Fruit fly (Drosophila melanogaster) whole organism, embryonic: Measurements from ENCODE around the gene drm.

ENCODE experiments used
- Awh ChIP-seq: fragments of 200-800 bp; sonication (Bioruptor generic); IDR thresholded peaks from 2 replicates; pipeline ENCODE4, ENCODE4 v1.3.6; 2022; ENCODE audit warnings: missing biosample characterization, missing genetic modification characterization
- Bgb ChIP-seq: fragments of 200-800 bp; sonication (Bioruptor generic); IDR thresholded peaks from 2 replicates; pipeline ENCODE4 v1.3.6; 2022; ENCODE audit warnings: missing biosample characterization, missing genetic modification characterization; ENCODE audit not compliant: partially characterized antibody
- CG10209 ChIP-seq: fragments of 200-800 bp; sonication (Bioruptor generic); optimal IDR thresholded peaks from 3 replicates; lab custom pipeline; 2017; ENCODE audit warnings: missing biosample characterization, mild to moderate bottlenecking, missing genetic modification characterization, missing genetic modification reagents
- CG14014 ChIP-seq: fragments of 200-800 bp; sonication (Bioruptor generic); IDR thresholded peaks from 2 replicates; pipeline ENCODE4 v1.3.6; 2022; ENCODE audit warnings: missing biosample characterization, missing genetic modification characterization
- CG14441 ChIP-seq: fragments of 200-800 bp; sonication (Bioruptor generic); IDR thresholded peaks from 2 replicates; pipeline ENCODE4 v1.3.6; 2022; ENCODE audit warnings: missing biosample characterization, missing genetic modification characterization
- CG14965 ChIP-seq: fragments of 200-800 bp; sonication (Bioruptor generic); optimal IDR thresholded peaks from 2 replicates; lab custom pipeline; 2016; ENCODE audit warnings: missing biosample characterization, missing genetic modification characterization, borderline replicate concordance
- CG15073 ChIP-seq: fragments of 200-800 bp; sonication (Bioruptor generic); optimal IDR thresholded peaks from 2 replicates; lab custom pipeline; 2016; ENCODE audit warnings: missing biosample characterization, missing genetic modification characterization
- CG1529 ChIP-seq: fragments of 200-800 bp; sonication (Bioruptor generic); optimal IDR thresholded peaks from 3 replicates; lab custom pipeline; 2018; ENCODE audit warnings: missing biosample characterization, missing genetic modification characterization
- CG15514 ChIP-seq: fragments of 200-800 bp; sonication (Bioruptor generic); optimal IDR thresholded peaks from 3 replicates; lab custom pipeline; 2017; ENCODE audit warnings: missing biosample characterization, missing genetic modification characterization, mild to moderate bottlenecking, moderate library complexity, missing genetic modification reagents
- CG1647 ChIP-seq: fragments of 200-800 bp; sonication (Bioruptor generic); optimal IDR thresholded peaks from 3 replicates; lab custom pipeline; 2016; ENCODE audit warnings: missing biosample characterization, missing genetic modification characterization
- CG16863 ChIP-seq: fragments of 200-800 bp; sonication (Bioruptor generic); optimal IDR thresholded peaks from 3 replicates; lab custom pipeline; 2016; ENCODE audit warnings: missing biosample characterization, missing genetic modification characterization
- CG17186 ChIP-seq: fragments of 200-800 bp; sonication (Bioruptor generic); optimal IDR thresholded peaks from 3 replicates; lab custom pipeline; 2017; ENCODE audit warnings: missing biosample characterization, missing genetic modification reagents, missing genetic modification characterization
- CG17802 ChIP-seq: fragments of 200-800 bp; sonication (Bioruptor generic); optimal IDR thresholded peaks from 2 replicates; lab custom pipeline; 2018; ENCODE audit warnings: missing biosample characterization, mild to moderate bottlenecking, missing genetic modification characterization, moderate library complexity
- CG2129 ChIP-seq: fragments of 200-800 bp; sonication (Bioruptor generic); IDR thresholded peaks from 2 replicates; pipeline ENCODE4 v1.3.6; 2022; ENCODE audit warnings: missing biosample characterization, missing genetic modification characterization; ENCODE audit not compliant: partially characterized antibody
- CG2202 ChIP-seq: fragments of 200-800 bp; sonication (Bioruptor generic); optimal IDR thresholded peaks from 2 replicates; lab custom pipeline; 2018; ENCODE audit warnings: missing biosample characterization, mild to moderate bottlenecking, missing genetic modification characterization
- CG2712 ChIP-seq: fragments of 200-800 bp; optimal IDR thresholded peaks from 3 replicates; lab custom pipeline; 2019; ENCODE audit warnings: missing biosample characterization, mild to moderate bottlenecking, missing genetic modification characterization, moderate library complexity
- CG43689 ChIP-seq: fragments of 200-800 bp; sonication (Bioruptor generic); IDR thresholded peaks from 2 replicates; pipeline ENCODE4 v1.3.6; 2022; ENCODE audit warnings: missing biosample characterization, missing genetic modification characterization
- CG4404 ChIP-seq: fragments of 200-800 bp; sonication (Bioruptor generic); IDR thresholded peaks from 2 replicates; pipeline ENCODE4 v1.3.6; 2022; ENCODE audit warnings: missing biosample characterization, missing genetic modification characterization
- CG6654 ChIP-seq: fragments of 200-800 bp; sonication (Bioruptor generic); optimal IDR thresholded peaks from 2 replicates; lab custom pipeline; 2017; ENCODE audit warnings: missing biosample characterization, mild to moderate bottlenecking, missing genetic modification characterization
- CG7745 ChIP-seq: fragments of 200-800 bp; sonication (Bioruptor generic); optimal IDR thresholded peaks from 2 replicates; lab custom pipeline; 2018; ENCODE audit warnings: missing biosample characterization, mild to moderate bottlenecking, missing genetic modification characterization, moderate library complexity
- CG8089 ChIP-seq: fragments of 200-800 bp; sonication (Bioruptor generic); optimal IDR thresholded peaks from 3 replicates; lab custom pipeline; 2016; ENCODE audit warnings: missing biosample characterization, missing genetic modification characterization
- CG8359 ChIP-seq: fragments of 200-800 bp; sonication (Bioruptor generic); optimal IDR thresholded peaks from 2 replicates; lab custom pipeline; 2017; ENCODE audit warnings: missing biosample characterization, mild to moderate bottlenecking, missing genetic modification characterization, borderline replicate concordance
- CrebB ChIP-seq: fragments of 200-800 bp; sonication (Bioruptor generic); optimal IDR thresholded peaks from 3 replicates; lab custom pipeline; 2018; ENCODE audit warnings: missing biosample characterization, mild to moderate bottlenecking, missing genetic modification characterization
- E2f1 ChIP-seq: fragments of 200-800 bp; sonication (Bioruptor generic); IDR thresholded peaks from 2 replicates; pipeline ENCODE4 v1.3.6; 2022; ENCODE audit warnings: missing biosample characterization, missing genetic modification characterization
- E2f2 ChIP-seq: fragments of 200-800 bp; sonication (Bioruptor generic); IDR thresholded peaks from 2 replicates; pipeline ENCODE4 v1.3.6; 2022; ENCODE audit warnings: missing biosample characterization, missing genetic modification characterization
- Ets65A ChIP-seq: fragments of 200-800 bp; sonication (Bioruptor generic); peaks from one replicate; lab custom pipeline; 2016; ENCODE audit warnings: missing biosample characterization, missing genetic modification characterization
- HLH54F ChIP-seq: fragments of 200-800 bp; sonication (Bioruptor generic); optimal IDR thresholded peaks from 3 replicates; lab custom pipeline; 2016; ENCODE audit warnings: missing biosample characterization, missing genetic modification characterization
- Hey ChIP-seq: fragments of 200-800 bp; sonication (Bioruptor generic); optimal IDR thresholded peaks from 3 replicates; lab custom pipeline; 2018; ENCODE audit warnings: missing biosample characterization, mild to moderate bottlenecking, missing genetic modification characterization
- HmgD ChIP-seq: fragments of 200-800 bp; sonication (Bioruptor generic); optimal IDR thresholded peaks from 3 replicates; lab custom pipeline; 2016; ENCODE audit warnings: missing biosample characterization, missing genetic modification characterization
- Hr39 ChIP-seq: fragments of >200 bp; optimal IDR thresholded peaks from 2 replicates; lab custom pipeline; 2017
- Rfx ChIP-seq: fragments of 200-800 bp; sonication (Bioruptor generic); IDR thresholded peaks from 2 replicates; pipeline ENCODE4 v1.3.6; 2022; ENCODE audit warnings: missing biosample characterization, missing genetic modification characterization
- ac ChIP-seq: fragments of 200-800 bp; sonication (Bioruptor generic); optimal IDR thresholded peaks from 3 replicates; lab custom pipeline; 2017; ENCODE audit warnings: missing biosample characterization, mild to moderate bottlenecking, missing genetic modification characterization
- bcd ChIP-seq: fragments of 200-800 bp; sonication (Bioruptor generic); optimal IDR thresholded peaks from 2 replicates; lab custom pipeline; 2017; ENCODE audit warnings: missing biosample characterization, mild to moderate bottlenecking, missing genetic modification characterization
- dm ChIP-seq: fragments of 200-800 bp; sonication (Bioruptor generic); optimal IDR thresholded peaks from 3 replicates; lab custom pipeline; 2016; ENCODE audit warnings: missing biosample characterization, missing genetic modification characterization
- fru ChIP-seq: fragments of >200 bp; optimal IDR thresholded peaks from 2 replicates; lab custom pipeline; 2017
- ham ChIP-seq: fragments of 200-800 bp; sonication (Bioruptor generic); IDR thresholded peaks from 2 replicates; pipeline ENCODE4 v1.3.6; 2022; ENCODE audit warnings: missing biosample characterization, missing genetic modification characterization
- hb ChIP-seq: fragments of 200-800 bp; sonication (Bioruptor generic); IDR thresholded peaks from 3 replicates; pipeline ENCODE4 v1.3.6; 2022; ENCODE audit warnings: missing biosample characterization, missing genetic modification characterization; ENCODE audit not compliant: partially characterized antibody
- jumu ChIP-seq: fragments of 200-800 bp; sonication (Bioruptor generic); optimal IDR thresholded peaks from 3 replicates; lab custom pipeline; 2016; ENCODE audit warnings: missing biosample characterization, missing genetic modification characterization
- kni ChIP-seq: fragments of 200-800 bp; sonication (Bioruptor generic); optimal IDR thresholded peaks from 3 replicates; lab custom pipeline; 2017; ENCODE audit warnings: mild to moderate bottlenecking, missing biosample characterization, missing genetic modification reagents, missing genetic modification characterization
- lmd ChIP-seq: fragments of 200-800 bp; sonication (Bioruptor generic); IDR thresholded peaks from 2 replicates; pipeline ENCODE4 v1.3.6; 2022; ENCODE audit warnings: missing biosample characterization, missing genetic modification characterization
- mld ChIP-seq: fragments of 200-800 bp; sonication (Bioruptor generic); IDR thresholded peaks from 3 replicates; pipeline ENCODE4 v1.3.6; 2022; ENCODE audit warnings: missing biosample characterization, missing genetic modification characterization; ENCODE audit not compliant: partially characterized antibody
- p53 ChIP-seq: fragments of 200-800 bp; sonication (Bioruptor generic); optimal IDR thresholded peaks from 2 replicates; lab custom pipeline; 2016; ENCODE audit warnings: missing biosample characterization, missing genetic modification characterization
- pan ChIP-seq, 4 experiments: fragments of >200 bp in 3 of 4; fragments of 200-800 bp in 1 of 4; sonication (Bioruptor generic) in 1 of 4; optimal IDR thresholded peaks in 3 of 4; IDR thresholded peaks in 1 of 4; 2 replicates each; pipeline versions ENCODE4 v1.3.6 to Lab custom; 2017 to 2022; ENCODE audit warnings: missing biosample characterization in 2 of 4, missing genetic modification characterization in 2 of 4, mixed read lengths in 1 of 4
- peb ChIP-seq: fragments of 200-800 bp; sonication (Bioruptor generic); IDR thresholded peaks from 2 replicates; pipeline ENCODE4 v1.3.6; 2022; ENCODE audit warnings: missing biosample characterization, missing genetic modification characterization
- phol ChIP-seq: fragments of 200-800 bp; sonication (Bioruptor generic); optimal IDR thresholded peaks from 3 replicates; lab custom pipeline; 2018; ENCODE audit warnings: missing biosample characterization, mild to moderate bottlenecking, missing genetic modification characterization, moderate library complexity
- pzg ChIP-seq: fragments of 200-800 bp; sonication (Bioruptor generic); optimal IDR thresholded peaks from 3 replicates; lab custom pipeline; 2018; ENCODE audit warnings: missing biosample characterization, mild to moderate bottlenecking, missing genetic modification characterization, moderate library complexity
- schlank ChIP-seq: fragments of 200-800 bp; sonication (Bioruptor generic); optimal IDR thresholded peaks from 2 replicates; lab custom pipeline; 2018; ENCODE audit warnings: missing biosample characterization, mild to moderate bottlenecking, missing genetic modification characterization
- seq ChIP-seq: fragments of 200-800 bp; sonication (Bioruptor generic); IDR thresholded peaks from 2 replicates; pipeline ENCODE4 v1.3.6; 2022; ENCODE audit warnings: missing biosample characterization, missing genetic modification characterization
- slbo ChIP-seq: fragments of 200-800 bp; sonication (Bioruptor generic); IDR thresholded peaks from 2 replicates; pipeline ENCODE4 v1.3.6; 2022; ENCODE audit warnings: missing biosample characterization, missing genetic modification characterization
- toy ChIP-seq: fragments of 200-800 bp; sonication (Bioruptor generic); IDR thresholded peaks from 2 replicates; pipeline ENCODE4 v1.3.6; 2022; ENCODE audit warnings: missing biosample characterization, missing genetic modification characterization
- tx ChIP-seq: fragments of 200-800 bp; sonication (Bioruptor generic); optimal IDR thresholded peaks from 2 replicates; lab custom pipeline; 2016; ENCODE audit warnings: missing biosample characterization, missing genetic modification characterization
- vnd ChIP-seq: fragments of 200-800 bp; sonication (Bioruptor generic); IDR thresholded peaks from 3 replicates; pipeline ENCODE4 v1.3.6; 2022; ENCODE audit warnings: missing biosample characterization, missing genetic modification characterization; ENCODE audit not compliant: partially characterized antibody
- wor ChIP-seq: fragments of 200-800 bp; sonication (Bioruptor generic); IDR thresholded peaks from 2 replicates; pipeline ENCODE4 v1.3.6; 2022; ENCODE audit warnings: missing biosample characterization, missing genetic modification characterization

Gene drm

dm6 chr2L:3539412-3539743 is 331 bp downstream of the drm start (continued):
- TF ChIP-seq p53 (GFP tag; lab: Kevin White, UChicago): no peak
- TF ChIP-seq CG1647 (GFP tag; lab: Kevin White, UChicago): no peak
- TF ChIP-seq jumu: no peak
- no peak for TF ChIP-seq CG17186 (GFP tag; lab: Kevin White, UChicago)
- no peak for TF ChIP-seq ham (GFP tag; lab: Robert Waterston, UW)
- no peak for TF ChIP-seq CG2202 (tag; lab: Kevin White, UChicago)
- no peak for TF ChIP-seq CG4404 (GFP tag; lab: Robert Waterston, UW)
- no peak for TF ChIP-seq pan (optimal IDR thresholded peaks at IDR 0.05; lab: Kevin White, UChicago)
- no peak for TF ChIP-seq pan (GFP tag; optimal IDR thresholded peaks at IDR 0.05 in 1 of 2, IDR thresholded peaks at IDR 0.05 in 1 of 2)
- no peak for TF ChIP-seq fru (lab: Kevin White, UChicago)
- TF ChIP-seq Rfx: 0 out of 2 replicates have a peak, but pooled peaks have one; percentile 4
- no peak for TF ChIP-seq CG2129 (GFP tag; lab: Robert Waterston, UW)
- TF ChIP-seq CG14441 (GFP tag; lab: Robert Waterston, UW): no peak
- no peak for TF ChIP-seq dm (GFP tag; lab: Kevin White, UChicago)
- no peak for TF ChIP-seq Ets65A (GFP tag; lab: Kevin White, UChicago)
- TF ChIP-seq pzg: no peak
- no peak for TF ChIP-seq Hr39 (lab: Kevin White, UChicago)
- no peak for TF ChIP-seq Awh (GFP tag; lab: Robert Waterston, UW)
- TF ChIP-seq CG14965 (GFP tag; lab: Kevin White, UChicago): no peak
- TF ChIP-seq CG2712 (tag; lab: Kevin White, UChicago): no peak
- TF ChIP-seq CrebB: no peak
- peak; percentile 15 for TF ChIP-seq kni (GFP tag; lab: Kevin White, UChicago)
- TF ChIP-seq CG15073 (GFP tag; lab: Kevin White, UChicago): no peak
- no peak for TF ChIP-seq E2f1 (GFP tag; lab: Robert Waterston, UW)
- no peak for TF ChIP-seq CG15514 (GFP tag; lab: Kevin White, UChicago)
- no peak for TF ChIP-seq CG10209
- TF ChIP-seq lmd: no peak
- no peak for TF ChIP-seq schlank (tag; lab: Kevin White, UChicago)
- TF ChIP-seq wor (GFP tag; lab: Robert Waterston, UW): no peak
- TF ChIP-seq vnd: no peak
- no peak for TF ChIP-seq CG14014 (GFP tag; lab: Robert Waterston, UW)
- TF ChIP-seq toy: no peak
- TF ChIP-seq slbo: no peak
- TF ChIP-seq mld (GFP tag; lab: Robert Waterston, UW): no peak
- no peak for TF ChIP-seq ac
- peak; percentile 86 for TF ChIP-seq phol
- TF ChIP-seq CG1529 (GFP tag; lab: Kevin White, UChicago): no peak
- no peak for TF ChIP-seq peb (GFP tag; lab: Robert Waterston, UW)
- no peak for TF ChIP-seq hb (GFP tag; lab: Robert Waterston, UW)
- TF ChIP-seq CG7745 (tag; lab: Kevin White, UChicago): no peak
- TF ChIP-seq HmgD: no peak
- TF ChIP-seq CG43689 (GFP tag; lab: Robert Waterston, UW): no peak
- TF ChIP-seq Bgb: no peak
- TF ChIP-seq tx (GFP tag; lab: Kevin White, UChicago): no peak
- no peak for TF ChIP-seq CG16863 (GFP tag; lab: Kevin White, UChicago)
- no peak for TF ChIP-seq HLH54F (GFP tag; lab: Kevin White, UChicago)
- no peak for TF ChIP-seq seq (GFP tag; lab: Robert Waterston, UW)
- no peak for TF ChIP-seq Hey
- no peak for TF ChIP-seq CG8359
- no peak for TF ChIP-seq CG17802 (tag; lab: Kevin White, UChicago)
- TF ChIP-seq CG6654 (GFP tag; lab: Kevin White, UChicago): no peak
- no peak for TF ChIP-seq E2f2 (GFP tag; lab: Robert Waterston, UW)
- no peak for TF ChIP-seq bcd (GFP tag; lab: Kevin White, UChicago)
- no peak for TF ChIP-seq CG8089 (GFP tag; lab: Kevin White, UChicago)
